Fruit fly (Drosophila melanogaster): ENCODE results near the gene CG14302.

dm6 chr3R:18758548-18759257 lies 26.2 kb downstream of the CG14302 start, which contains the start of gene Epg5:
- TF ChIP-seq CTCF (optimal IDR thresholded peaks at IDR 0.05) (no peak), CG8478 (optimal IDR thresholded peaks at IDR 0.05) (no peak)
